Fruit fly (Drosophila melanogaster) whole organism, embryonic: ENCODE measurements around the gene Ufsp2.
A peak's percentile ranks its signal among the peaks of the same experiment; 100 is the strongest.

Experiments used
- ATbp ChIP-seq: fragments of 200-800 bp; sonication (Bioruptor generic); optimal IDR thresholded peaks from 2 replicates; lab custom pipeline; 2017; ENCODE audit warnings: missing biosample characterization, mild to moderate bottlenecking, missing genetic modification characterization, missing genetic modification reagents
- Ada2b ChIP-seq: fragments of 200-800 bp; sonication (Bioruptor generic); IDR thresholded peaks from 2 replicates; pipeline ENCODE4 v1.3.6; 2022; ENCODE audit warnings: missing biosample characterization, missing genetic modification characterization
- Aef1 ChIP-seq: fragments of 200-800 bp; sonication (Bioruptor generic); IDR thresholded peaks from 3 replicates; pipeline ENCODE4 v1.3.6; 2022; ENCODE audit warnings: missing biosample characterization, missing genetic modification characterization
- Atf3 ChIP-seq: fragments of 200-800 bp; sonication (Bioruptor generic); optimal IDR thresholded peaks from 3 replicates; lab custom pipeline; 2016; ENCODE audit warnings: missing biosample characterization, missing genetic modification characterization
- Bdp1 ChIP-seq: fragments of 200-800 bp; sonication (Bioruptor generic); optimal IDR thresholded peaks from 3 replicates; lab custom pipeline; 2016; ENCODE audit warnings: missing biosample characterization, missing genetic modification characterization
- Bteb2 ChIP-seq: fragments of 200-800 bp; sonication (Bioruptor generic); optimal IDR thresholded peaks from 2 replicates; lab custom pipeline; 2016; ENCODE audit warnings: missing biosample characterization, missing genetic modification characterization
- CG10431 ChIP-seq: fragments of 200-800 bp; sonication (Bioruptor generic); optimal IDR thresholded peaks from 3 replicates; lab custom pipeline; 2018; ENCODE audit warnings: missing biosample characterization, mild to moderate bottlenecking, missing genetic modification characterization
- CG10979 ChIP-seq: fragments of 200-800 bp; sonication (Bioruptor generic); optimal IDR thresholded peaks from 2 replicates; lab custom pipeline; 2018; ENCODE audit warnings: missing biosample characterization, mild to moderate bottlenecking, missing genetic modification characterization, moderate library complexity
- CG11093 ChIP-seq: fragments of 200-800 bp; sonication (Bioruptor generic); IDR thresholded peaks from 3 replicates; pipeline ENCODE4 v1.3.6; 2022; ENCODE audit warnings: missing biosample characterization, missing genetic modification characterization
- CG12299 ChIP-seq: fragments of 200-800 bp; sonication (Bioruptor generic); optimal IDR thresholded peaks from 2 replicates; lab custom pipeline; 2018; ENCODE audit warnings: missing biosample characterization, mild to moderate bottlenecking, missing genetic modification characterization
- CG12744 ChIP-seq: fragments of 200-800 bp; sonication (Bioruptor generic); optimal IDR thresholded peaks from 2 replicates; lab custom pipeline; 2016; ENCODE audit warnings: missing biosample characterization, missing genetic modification characterization
- CG17912 ChIP-seq: fragments of 200-800 bp; sonication (Bioruptor generic); optimal IDR thresholded peaks from 2 replicates; lab custom pipeline; 2018; ENCODE audit warnings: missing biosample characterization, mild to moderate bottlenecking, missing genetic modification characterization
- CG18262 ChIP-seq: fragments of 200-800 bp; optimal IDR thresholded peaks from 3 replicates; lab custom pipeline; 2019; ENCODE audit warnings: missing biosample characterization, mild to moderate bottlenecking, missing genetic modification characterization, moderate library complexity
- CG30403 ChIP-seq: fragments of 200-800 bp; sonication (Bioruptor generic); optimal IDR thresholded peaks from 3 replicates; lab custom pipeline; 2016; ENCODE audit warnings: missing biosample characterization, missing genetic modification characterization
- CG32532 ChIP-seq: fragments of 200-800 bp; sonication (Bioruptor generic); IDR thresholded peaks from 2 replicates; pipeline ENCODE4 v1.3.6; 2022; ENCODE audit warnings: missing biosample characterization, missing genetic modification characterization
- CG33213 ChIP-seq: fragments of 200-800 bp; sonication (Bioruptor generic); optimal IDR thresholded peaks from 3 replicates; lab custom pipeline; 2016; ENCODE audit warnings: missing biosample characterization, missing genetic modification characterization
- CG3726 ChIP-seq: fragments of 200-800 bp; sonication (Bioruptor generic); IDR thresholded peaks from 3 replicates; pipeline ENCODE4, ENCODE4 v1.3.6; 2022; ENCODE audit warnings: missing biosample characterization, missing genetic modification characterization
- CG5180 ChIP-seq: fragments of 200-800 bp; sonication (Bioruptor generic); optimal IDR thresholded peaks from 3 replicates; lab custom pipeline; 2017; ENCODE audit warnings: missing biosample characterization, missing genetic modification characterization, mild to moderate bottlenecking, moderate library complexity, missing genetic modification reagents
- CG5953 ChIP-seq: fragments of 200-800 bp; sonication (Bioruptor generic); IDR thresholded peaks from 2 replicates; pipeline ENCODE4 v1.3.6; 2022; ENCODE audit warnings: missing biosample characterization, missing genetic modification characterization
- CG7556 ChIP-seq: fragments of 200-800 bp; sonication (Bioruptor generic); optimal IDR thresholded peaks from 2 replicates; lab custom pipeline; 2017; ENCODE audit warnings: missing biosample characterization, mild to moderate bottlenecking, missing genetic modification characterization
- CG7839 ChIP-seq: fragments of 200-800 bp; sonication (Bioruptor generic); optimal IDR thresholded peaks from 3 replicates; lab custom pipeline; 2018; ENCODE audit warnings: missing biosample characterization, mild to moderate bottlenecking, missing genetic modification characterization, moderate library complexity
- CoRest ChIP-seq: fragments of 200-800 bp; sonication (Bioruptor generic); optimal IDR thresholded peaks from 3 replicates; lab custom pipeline; 2018; ENCODE audit warnings: missing biosample characterization, mild to moderate bottlenecking, missing genetic modification characterization, moderate library complexity
- Dbx ChIP-seq: fragments of 200-800 bp; sonication (Bioruptor generic); IDR thresholded peaks from 3 replicates; pipeline ENCODE4 v1.3.6; 2022; ENCODE audit warnings: missing biosample characterization, missing genetic modification characterization
- ERR ChIP-seq: fragments of 200-800 bp; sonication (Bioruptor generic); optimal IDR thresholded peaks from 2 replicates; lab custom pipeline; 2016; ENCODE audit warnings: missing biosample characterization, missing genetic modification characterization
- Elba2 ChIP-seq: fragments of 200-800 bp; sonication (Bioruptor generic); optimal IDR thresholded peaks from 3 replicates; lab custom pipeline; 2016; ENCODE audit warnings: missing biosample characterization, missing genetic modification characterization
- HLHmδ ChIP-seq: fragments of 200-800 bp; sonication (Bioruptor generic); optimal IDR thresholded peaks from 2 replicates; lab custom pipeline; 2018; ENCODE audit warnings: missing biosample characterization, mild to moderate bottlenecking, missing genetic modification characterization, moderate library complexity
- Pdp1 ChIP-seq, 2 experiments: fragments of 200-800 bp; sonication (Bioruptor generic); optimal IDR thresholded peaks; 3 replicates each; lab custom pipeline; 2016; ENCODE audit warnings: missing biosample characterization in 2 of 2, missing genetic modification characterization in 2 of 2, mild to moderate bottlenecking in 1 of 2, moderate library complexity in 1 of 2
- Sox100B ChIP-seq: fragments of 200-800 bp; sonication (Bioruptor generic); optimal IDR thresholded peaks from 3 replicates; lab custom pipeline; 2018; ENCODE audit warnings: missing biosample characterization, mild to moderate bottlenecking, missing genetic modification characterization
- Ssrp ChIP-seq: fragments of 200-800 bp; sonication (Bioruptor generic); optimal IDR thresholded peaks from 2 replicates; lab custom pipeline; 2018; ENCODE audit warnings: missing biosample characterization, mild to moderate bottlenecking, missing genetic modification characterization, moderate library complexity
- al ChIP-seq: fragments of 200-800 bp; sonication (Bioruptor generic); IDR thresholded peaks from 2 replicates; pipeline ENCODE4 v1.3.6; 2022; ENCODE audit warnings: missing biosample characterization, missing genetic modification characterization
- ap ChIP-seq: fragments of 200-800 bp; sonication (Bioruptor generic); IDR thresholded peaks from 2 replicates; pipeline ENCODE4 v1.3.6; 2022; ENCODE audit warnings: missing biosample characterization, missing genetic modification characterization
- bigmax ChIP-seq: fragments of 200-800 bp; sonication (Bioruptor generic); optimal IDR thresholded peaks from 2 replicates; lab custom pipeline; 2018; ENCODE audit warnings: missing biosample characterization, mild to moderate bottlenecking, missing genetic modification characterization
- chn ChIP-seq: fragments of 200-800 bp; sonication (Bioruptor generic); optimal IDR thresholded peaks from 2 replicates; lab custom pipeline; 2016; ENCODE audit warnings: missing biosample characterization, missing genetic modification characterization
- dimm ChIP-seq: fragments of 200-800 bp; sonication (Bioruptor generic); IDR thresholded peaks from 2 replicates; pipeline ENCODE4 v1.3.6; 2022; ENCODE audit warnings: missing biosample characterization, missing genetic modification characterization
- exex ChIP-seq: fragments of 200-800 bp; sonication (Bioruptor generic); optimal IDR thresholded peaks from 4 replicates; lab custom pipeline; 2018; ENCODE audit warnings: missing biosample characterization, mild to moderate bottlenecking, missing genetic modification characterization, moderate library complexity
- grau ChIP-seq: fragments of 200-800 bp; optimal IDR thresholded peaks from 3 replicates; lab custom pipeline; 2019; ENCODE audit warnings: missing biosample characterization, mild to moderate bottlenecking, missing genetic modification characterization, moderate library complexity
- onecut ChIP-seq: fragments of 200-800 bp; sonication (Bioruptor generic); IDR thresholded peaks from 2 replicates; pipeline ENCODE4 v1.3.6; 2022; ENCODE audit warnings: missing biosample characterization, missing genetic modification characterization
- peb ChIP-seq: fragments of 200-800 bp; sonication (Bioruptor generic); IDR thresholded peaks from 2 replicates; pipeline ENCODE4 v1.3.6; 2022; ENCODE audit warnings: missing biosample characterization, missing genetic modification characterization
- scrt ChIP-seq: fragments of 200-800 bp; sonication (Bioruptor generic); optimal IDR thresholded peaks from 2 replicates; lab custom pipeline; 2018; ENCODE audit warnings: missing biosample characterization, mild to moderate bottlenecking, missing genetic modification characterization, moderate library complexity
- shn ChIP-seq: fragments of 200-800 bp; sonication (Bioruptor generic); optimal IDR thresholded peaks from 3 replicates; lab custom pipeline; 2016; ENCODE audit warnings: missing biosample characterization, missing genetic modification characterization
- sima ChIP-seq: fragments of 200-800 bp; sonication (Bioruptor generic); optimal IDR thresholded peaks from 2 replicates; lab custom pipeline; 2016; ENCODE audit warnings: missing biosample characterization, missing genetic modification characterization
- sna ChIP-seq: fragments of 200-800 bp; sonication (Bioruptor generic); IDR thresholded peaks from 2 replicates; pipeline ENCODE4 v1.3.6; 2022; ENCODE audit warnings: missing biosample characterization, missing genetic modification characterization; ENCODE audit not compliant: partially characterized antibody
- sqz ChIP-seq: fragments of 200-800 bp; sonication (Bioruptor generic); optimal IDR thresholded peaks from 3 replicates; lab custom pipeline; 2018; ENCODE audit warnings: missing biosample characterization, mild to moderate bottlenecking, missing genetic modification characterization
- ssp ChIP-seq: fragments of 200-800 bp; sonication (Bioruptor generic); IDR thresholded peaks from 2 replicates; pipeline ENCODE4 v1.3.6; 2022; ENCODE audit warnings: missing biosample characterization, missing genetic modification characterization
- stc ChIP-seq: fragments of 200-800 bp; sonication (Bioruptor generic); IDR thresholded peaks from 2 replicates; pipeline ENCODE4 v1.3.6; 2022; ENCODE audit warnings: missing biosample characterization, missing genetic modification characterization
- toy ChIP-seq: fragments of 200-800 bp; sonication (Bioruptor generic); IDR thresholded peaks from 2 replicates; pipeline ENCODE4 v1.3.6; 2022; ENCODE audit warnings: missing biosample characterization, missing genetic modification characterization
- ttk ChIP-seq: fragments of 200-800 bp; sonication (Bioruptor generic); IDR thresholded peaks from 2 replicates; pipeline ENCODE4 v2.1.2; 2022; ENCODE audit warnings: missing biosample characterization, missing genetic modification characterization
- wek ChIP-seq: fragments of 200-800 bp; sonication (Bioruptor generic); optimal IDR thresholded peaks from 3 replicates; lab custom pipeline; 2018; ENCODE audit warnings: missing biosample characterization, mild to moderate bottlenecking, missing genetic modification characterization, moderate library complexity
- yki ChIP-seq: fragments of >200 bp; optimal IDR thresholded peaks from 3 replicates; lab custom pipeline; 2018
- zen ChIP-seq: fragments of 200-800 bp; sonication (Bioruptor generic); optimal IDR thresholded peaks from 3 replicates; lab custom pipeline; 2018; ENCODE audit warnings: missing biosample characterization, mild to moderate bottlenecking, missing genetic modification characterization, moderate library complexity

Gene Ufsp2

dm6 chr3L:15625676-15626414, 49.5 kb downstream of the Ufsp2 start (continued):
- TF ChIP-seq CG3726 (GFP tag; lab: Robert Waterston, UW) (peak; percentile 73; the same call in 2 of the 3 replicates), sqz (GFP tag; lab: Kevin White, UChicago) (peak; percentile 71), ATbp (GFP tag; lab: Kevin White, UChicago) (peak; percentile 92), CG10431 (peak; percentile 41), bigmax (GFP tag; lab: Kevin White, UChicago) (no peak), CG32532 (peak; percentile 88), scrt (GFP tag; lab: Kevin White, UChicago) (peak; percentile 78), CG17912 (GFP tag; lab: Kevin White, UChicago) (peak; percentile 48), Bteb2 (GFP tag; lab: Kevin White, UChicago) (peak; percentile 28), CG7839 (tag; lab: Kevin White, UChicago) (peak; percentile 96), stc (GFP tag; lab: Robert Waterston, UW) (peak; percentile 87), CG10979 (tag; lab: Kevin White, UChicago) (peak; percentile 96), CG12744 (GFP tag; lab: Kevin White, UChicago) (no peak), toy (GFP tag; lab: Robert Waterston, UW) (peak; percentile 37; the same call in 1 of the 2 replicates), Sox100B (peak; percentile 97), Dbx (GFP tag; lab: Robert Waterston, UW) (peak; percentile 71; the same call in 2 of the 3 replicates), sna (GFP tag; lab: Robert Waterston, UW) (no peak), grau (tag; lab: Kevin White, UChicago) (peak; percentile 94), CG5953 (GFP tag; lab: Robert Waterston, UW) (0 out of 2 replicates have a peak, but pooled peaks have one; percentile 16), CG11093 (peak; percentile 80; the same call in 2 of the 3 replicates), sima (GFP tag; lab: Kevin White, UChicago) (no peak), CG12299 (peak; percentile 82), Bdp1 (GFP tag; lab: Kevin White, UChicago) (no peak), CG30403 (GFP tag; lab: Kevin White, UChicago) (peak; percentile 95), chn (GFP tag; lab: Kevin White, UChicago) (no peak), Pdp1 (GFP tag; optimal IDR thresholded peaks at IDR 0.05; lab: Kevin White, UChicago) (peak; percentile 53 to 64), ERR (GFP tag; lab: Kevin White, UChicago) (no peak), Ssrp (tag; lab: Kevin White, UChicago) (peak; percentile 95), CG7556 (peak; percentile 95), ttk (GFP tag; lab: Robert Waterston, UW) (peak; percentile 84), dimm (GFP tag; lab: Robert Waterston, UW) (no peak), Atf3 (GFP tag; lab: Kevin White, UChicago) (peak; percentile 13), Ada2b (GFP tag; lab: Robert Waterston, UW) (peak; percentile 83), peb (GFP tag; lab: Robert Waterston, UW) (peak; percentile 46; the same call in 1 of the 2 replicates), ap (peak; percentile 74), ssp (peak; percentile 79), CoRest (peak; percentile 97), Elba2 (GFP tag; lab: Kevin White, UChicago) (no peak), zen (tag; lab: Kevin White, UChicago) (peak; percentile 79), CG5180 (GFP tag; lab: Kevin White, UChicago) (peak; percentile 82), HLHmδ (peak; percentile 65), CG18262 (tag; lab: Kevin White, UChicago) (peak; percentile 96), CG33213 (peak; percentile 12), wek (GFP tag; lab: Kevin White, UChicago) (peak; percentile 71), onecut (GFP tag; lab: Robert Waterston, UW) (peak; percentile 45), yki (peak; percentile 5), Aef1 (GFP tag; lab: Robert Waterston, UW) (peak; percentile 78), exex (peak; percentile 56), shn (no peak), al (peak; percentile 88)
